Worm (Caenorhabditis elegans): ENCODE results near the gene metl-1.

metl-1 gene

ce11 chrII:11440265-11440664 is 33.1 kb downstream of the metl-1 start, which contains the start of gene VW02B12L.2 (continued):
- peak; percentile 71 for TF ChIP-seq blmp-1 (tag; optimal IDR thresholded peaks at IDR 0.05)
- no peak for TF ChIP-seq egl-13 (tag; optimal IDR thresholded peaks at IDR 0.05)
- peak; percentile 4 for TF ChIP-seq fkh-8 (tag; optimal IDR thresholded peaks at IDR 0.05)
- TF ChIP-seq hlh-17 (GFP tag; optimal IDR thresholded peaks at IDR 0.05; ENCODE audit: borderline replicate concordance): no peak
- no peak for TF ChIP-seq ztf-4 (tag; optimal IDR thresholded peaks at IDR 0.05)
- TF ChIP-seq unc-130 (tag; optimal IDR thresholded peaks at IDR 0.05): no peak
- TF ChIP-seq zag-1 (tag; optimal IDR thresholded peaks at IDR 0.05): no peak
- TF ChIP-seq nhr-237 (tag; optimal IDR thresholded peaks at IDR 0.05): no peak
- no peak for TF ChIP-seq Y116A8C.19 (tag; optimal IDR thresholded peaks at IDR 0.05; ENCODE audit: borderline replicate concordance)
- TF ChIP-seq alr-1 (tag; optimal IDR thresholded peaks at IDR 0.05; ENCODE audit: borderline replicate concordance): no peak
- TF ChIP-seq lir-3 (tag; optimal IDR thresholded peaks at IDR 0.05; ENCODE audit: poor library complexity): no peak

- TF ChIP-seq lin-35 (GFP tag; optimal IDR thresholded peaks at IDR 0.05) (peak in 1 of 2 experiments; percentile 12), ceh-63 (GFP tag; optimal IDR thresholded peaks at IDR 0.05) (no peak)
Measured at ce11 chrII:11438417-11438816, 35.0 kb downstream of the metl-1 start, which contains the start of gene vha-6. TSS of gene vha-6 (minus strand) at chrII:11438452.

- TF ChIP-seq lin-15B (tag; optimal IDR thresholded peaks at IDR 0.05): no peak
- TF ChIP-seq sup-37 (GFP tag; optimal IDR thresholded peaks at IDR 0.05): no peak
- TF ChIP-seq fkh-4 (tag; optimal IDR thresholded peaks at IDR 0.05; ENCODE audit: borderline replicate concordance): no peak
- TF ChIP-seq rnt-1 (tag; optimal IDR thresholded peaks at IDR 0.05): no peak
- no peak for TF ChIP-seq unc-62 (GFP tag; optimal IDR thresholded peaks at IDR 0.05)
- no peak for TF ChIP-seq fkh-10 (GFP tag; optimal IDR thresholded peaks at IDR 0.05)
- no peak for TF ChIP-seq vab-15 (tag; optimal IDR thresholded peaks at IDR 0.05)
Measured at ce11 chrII:11433942-11434341, 39.4 kb downstream of the metl-1 start, which contains the start of gene C05D12.5. TSS of gene C05D12.5 (plus strand) at chrII:11434242.

- TF ChIP-seq tlp-1 (tag; optimal IDR thresholded peaks at IDR 0.05): no peak
- no peak for TF ChIP-seq sup-37 (GFP tag; optimal IDR thresholded peaks at IDR 0.05)
- no peak for TF ChIP-seq ces-1 (GFP tag; optimal IDR thresholded peaks at IDR 0.05)
- TF ChIP-seq fkh-8 (tag; optimal IDR thresholded peaks at IDR 0.05): no peak
- no peak for TF ChIP-seq vab-15 (tag; optimal IDR thresholded peaks at IDR 0.05)
Measured at ce11 chrII:11431584-11431983, 41.8 kb downstream of the metl-1 start, which contains the start of gene C05D12.4. TSS of gene C05D12.4 (plus strand) at chrII:11431884.

- TF ChIP-seq fkh-4 (tag; optimal IDR thresholded peaks at IDR 0.05; ENCODE audit: borderline replicate concordance) (no peak), ceh-82 (tag; optimal IDR thresholded peaks at IDR 0.05) (no peak), elt-2 (tag; optimal IDR thresholded peaks at IDR 0.05) (peak; percentile 10)
Measured at ce11 chrII:11428599-11428998, 44.8 kb downstream of the metl-1 start.

ce11 chrII:11427322-11427721 is 46.1 kb downstream of the metl-1 start:
- TF ChIP-seq dpl-1 (GFP tag; optimal IDR thresholded peaks at IDR 0.05): no peak
- no peak for TF ChIP-seq lin-35 (GFP tag; optimal IDR thresholded peaks at IDR 0.05)
- TF ChIP-seq nhr-28 (tag; optimal IDR thresholded peaks at IDR 0.05): no peak
- no peak for TF ChIP-seq ets-5 (GFP tag; IDR thresholded peaks at IDR 0.05)
- no peak for TF ChIP-seq egl-13 (tag; optimal IDR thresholded peaks at IDR 0.05)

ce11 chrII:11424579-11425316 is 48.6 kb downstream of the metl-1 start, which contains the start of gene C05D12.3:
TSS of gene C05D12.3 (plus strand) at chrII:11425266.
- no peak for TF ChIP-seq lin-39 (tag; optimal IDR thresholded peaks at IDR 0.05)
- no peak for TF ChIP-seq efl-1 (optimal IDR thresholded peaks at IDR 0.05)
- TF ChIP-seq efl-1 (GFP tag; optimal IDR thresholded peaks at IDR 0.05 in 1 of 2): peak in 1 of 2 experiments; percentile 49
- TF ChIP-seq elt-2 (tag; optimal IDR thresholded peaks at IDR 0.05): peak; percentile 22
- no peak for TF ChIP-seq nhr-12 (tag; optimal IDR thresholded peaks at IDR 0.05)
- TF ChIP-seq xbp-1 (tag; optimal IDR thresholded peaks at IDR 0.05): no peak

Data from whole organism, L1 larva.